Worm (Caenorhabditis elegans): ENCODE results near the gene lys-6.
A peak's percentile ranks its signal among the peaks of the same experiment; 100 is the strongest.

lys-6 gene

DNA sequence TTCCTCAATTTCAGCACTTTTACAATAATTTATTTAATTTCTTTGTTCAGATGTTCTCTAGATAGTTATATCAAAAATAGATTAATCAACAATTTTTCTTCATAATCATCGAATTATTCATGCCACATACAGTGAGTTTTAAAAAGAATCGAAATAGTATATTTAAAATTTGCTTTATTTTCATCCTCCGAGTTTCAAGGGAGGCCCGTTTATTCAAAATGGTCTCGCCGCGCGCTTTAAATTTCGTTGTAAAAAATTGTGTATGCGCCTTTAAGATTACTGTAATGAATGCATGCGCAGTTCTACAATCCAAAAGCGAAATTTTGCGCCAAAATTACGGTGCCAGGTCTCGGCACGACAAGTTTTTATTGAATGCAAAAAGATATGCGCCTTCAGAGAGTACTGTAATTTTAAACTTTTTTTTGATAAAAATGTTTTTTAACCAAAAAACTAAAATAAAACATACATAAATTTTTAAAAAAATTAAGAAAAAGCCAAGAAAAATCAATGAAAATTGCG is 32.1 kb upstream of the lys-6 start, which contains the start of gene ZK792.1:
Gene ZK792.1, plus strand, starts transcription at position 51 of the 519 bp plus-strand sequence.
- TF ChIP-seq ama-1 (optimal IDR thresholded peaks at IDR 0.05) (no peak), fkh-10 (GFP tag; optimal IDR thresholded peaks at IDR 0.05) (no peak), nhr-77 (tag; optimal IDR thresholded peaks at IDR 0.05) (no peak), nhr-11 (tag; optimal IDR thresholded peaks at IDR 0.05) (no peak), ceh-28 (tag; optimal IDR thresholded peaks at IDR 0.05) (no peak), ceh-16 (tag; optimal IDR thresholded peaks at IDR 0.05) (no peak), elt-3 (tag; optimal IDR thresholded peaks at IDR 0.05) (no peak), ztf-11 (tag; optimal IDR thresholded peaks at IDR 0.05) (no peak), nhr-237 (tag; optimal IDR thresholded peaks at IDR 0.05) (no peak), jun-1 (tag; optimal IDR thresholded peaks at IDR 0.05) (no peak)

DNA sequence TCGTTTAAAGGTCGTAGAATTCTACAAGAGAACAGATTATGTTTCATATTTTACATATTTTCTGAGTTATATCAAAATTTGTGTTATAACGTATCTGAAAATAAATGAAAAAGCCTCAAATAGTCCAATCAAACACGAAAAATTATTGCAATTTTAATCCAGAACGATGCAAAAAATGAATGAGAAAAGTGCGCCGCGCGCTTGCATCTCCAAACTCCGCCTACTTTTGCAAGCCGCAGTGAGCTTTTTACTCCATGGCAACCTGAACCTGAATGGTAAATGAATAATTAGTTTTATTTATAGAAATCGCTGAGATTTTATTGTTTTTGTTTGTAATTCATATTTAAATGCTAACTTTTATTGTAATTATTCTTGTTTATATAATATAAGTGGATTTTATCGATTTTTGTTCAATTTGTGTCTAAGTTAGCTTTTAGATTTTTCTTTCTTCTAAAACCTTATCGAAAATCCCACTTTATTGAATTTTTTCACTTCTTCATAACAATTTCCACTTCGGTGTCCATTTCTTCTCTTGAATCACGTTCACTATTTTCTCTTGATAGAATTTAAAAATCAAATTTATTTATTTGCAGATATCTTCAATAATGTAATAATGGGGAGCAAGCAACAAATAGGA is 28.5 kb upstream of the lys-6 start, which contains the start of gene ZK809.5:
Gene ZK809.5, plus strand, starts transcription at position 587 of the 637 bp plus-strand sequence.
- TF ChIP-seq hmg-11 (tag; optimal IDR thresholded peaks at IDR 0.05) (peak; percentile 34), nhr-43 (tag; optimal IDR thresholded peaks at IDR 0.05; ENCODE audit: poor library complexity, severe bottlenecking) (no peak), nfya-1 (tag; optimal IDR thresholded peaks at IDR 0.05; ENCODE audit: insufficient read depth) (peak; percentile 20), lin-39 (tag; optimal IDR thresholded peaks at IDR 0.05) (no peak)

DNA sequence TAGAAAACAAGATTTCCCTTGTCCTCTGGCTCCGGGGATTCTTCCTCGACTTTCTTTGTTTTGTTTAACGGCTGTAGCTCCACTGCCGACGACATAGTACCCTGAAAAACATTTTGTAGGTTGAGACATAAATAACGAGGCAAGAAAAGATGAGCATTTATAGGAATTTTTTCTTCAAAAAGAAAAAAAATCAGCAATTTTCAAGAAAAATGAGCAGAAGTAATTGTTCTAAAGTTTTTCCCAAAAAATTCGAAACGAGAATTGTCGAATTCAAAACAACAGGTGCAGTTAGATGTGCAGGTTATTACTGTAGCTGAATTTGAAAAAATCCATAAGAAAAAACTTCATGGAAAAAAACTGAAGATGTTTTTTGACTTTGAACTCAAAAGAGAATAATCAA is 27.6 kb upstream of the lys-6 start, which contains the start of gene ent-1:
Gene ent-1, minus strand, starts transcription at position 101 of the 400 bp plus-strand sequence.
- TF ChIP-seq jun-1 (tag; optimal IDR thresholded peaks at IDR 0.05): no peak
- no peak for TF ChIP-seq fkh-2 (tag; optimal IDR thresholded peaks at IDR 0.05)
- TF ChIP-seq ztf-11 (tag; optimal IDR thresholded peaks at IDR 0.05): no peak
- TF ChIP-seq unc-39 (tag; optimal IDR thresholded peaks at IDR 0.05): no peak
- TF ChIP-seq ceh-9 (tag; optimal IDR thresholded peaks at IDR 0.05): no peak
- no peak for TF ChIP-seq egl-5 (tag; optimal IDR thresholded peaks at IDR 0.05)
- no peak for TF ChIP-seq nhr-67 (tag; optimal IDR thresholded peaks at IDR 0.05)
- TF ChIP-seq nhr-43 (tag; optimal IDR thresholded peaks at IDR 0.05; ENCODE audit: poor library complexity, severe bottlenecking): no peak
- TF ChIP-seq daf-12 (tag; optimal IDR thresholded peaks at IDR 0.05): no peak
- no peak for TF ChIP-seq ceh-16 (tag; optimal IDR thresholded peaks at IDR 0.05)
- TF ChIP-seq mdl-1 (tag; optimal IDR thresholded peaks at IDR 0.05): no peak
- no peak for TF ChIP-seq R02D3.7 (tag; optimal IDR thresholded peaks at IDR 0.05)
- no peak for TF ChIP-seq ZK546.5 (tag; optimal IDR thresholded peaks at IDR 0.05)
- TF ChIP-seq egl-27 (tag; optimal IDR thresholded peaks at IDR 0.05): no peak
- no peak for TF ChIP-seq elt-2 (tag; optimal IDR thresholded peaks at IDR 0.05)
- no peak for TF ChIP-seq nhr-12 (tag; optimal IDR thresholded peaks at IDR 0.05)
- TF ChIP-seq lsy-12 (tag; optimal IDR thresholded peaks at IDR 0.05): no peak

DNA sequence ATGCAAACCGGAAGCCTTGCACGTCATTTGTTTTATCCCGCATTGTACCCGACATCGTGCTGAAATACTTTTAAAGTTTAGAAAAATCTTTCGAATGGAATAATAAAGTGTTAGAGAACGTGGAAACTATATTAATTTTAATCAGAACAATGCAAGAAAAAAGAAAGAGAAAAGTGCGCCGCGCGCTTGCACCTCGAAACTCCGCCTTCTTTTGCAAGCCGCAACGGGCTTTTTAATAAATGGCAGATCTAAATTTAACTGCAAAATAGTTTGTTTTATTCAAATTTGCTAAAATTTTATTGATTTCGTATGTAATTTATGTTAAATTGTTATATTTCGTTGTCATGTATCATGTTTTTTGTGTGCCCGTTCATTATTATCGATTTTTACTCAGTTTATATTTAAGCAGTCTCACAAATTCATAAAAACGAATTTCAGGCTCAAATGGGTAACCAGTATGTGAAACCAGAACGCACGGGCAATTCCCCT is 24.3 kb upstream of the lys-6 start, which contains the start of the genes acl-3 and ndub-6:
Gene acl-3, minus strand, starts transcription at position 59 of the 489 bp plus-strand sequence.
Gene ndub-6, plus strand, starts transcription at position 439 of the 489 bp plus-strand sequence.
- TF ChIP-seq fkh-10 (GFP tag; optimal IDR thresholded peaks at IDR 0.05) (no peak), nhr-12 (tag; optimal IDR thresholded peaks at IDR 0.05) (no peak), ztf-4 (tag; optimal IDR thresholded peaks at IDR 0.05) (no peak), zag-1 (tag; optimal IDR thresholded peaks at IDR 0.05) (no peak), hmg-11 (tag; optimal IDR thresholded peaks at IDR 0.05) (no peak), mml-1 (tag; optimal IDR thresholded peaks at IDR 0.05) (no peak), pha-4 (tag; optimal IDR thresholded peaks at IDR 0.05) (peak; percentile 16)

DNA sequence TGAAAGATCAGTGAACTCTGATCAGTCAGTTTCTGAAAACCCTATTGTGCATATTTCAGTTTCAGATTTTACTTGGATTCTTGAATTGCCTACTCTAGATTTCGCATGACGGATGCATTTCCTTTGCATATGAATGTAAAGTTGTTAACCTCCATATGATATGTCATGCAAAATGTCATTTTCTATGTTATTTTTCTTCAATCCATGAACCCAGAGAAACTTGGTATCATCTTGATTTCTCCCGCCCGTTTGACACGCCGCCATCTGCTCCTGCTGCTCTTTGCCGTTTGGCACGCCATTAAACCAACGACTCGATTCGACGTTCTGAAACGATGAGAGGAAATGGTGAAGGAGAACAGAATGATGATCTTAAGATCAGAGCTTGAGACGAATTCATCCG is 22.6 kb upstream of the lys-6 start:
- no peak for TF ChIP-seq ceh-16 (tag; optimal IDR thresholded peaks at IDR 0.05)
- no peak for TF ChIP-seq ceh-9 (tag; optimal IDR thresholded peaks at IDR 0.05)
- no peak for TF ChIP-seq fos-1 (tag; optimal IDR thresholded peaks at IDR 0.05)
- no peak for TF ChIP-seq nhr-25 (tag; optimal IDR thresholded peaks at IDR 0.05)
- no peak for TF ChIP-seq nfya-1 (tag; optimal IDR thresholded peaks at IDR 0.05; ENCODE audit: insufficient read depth)
- no peak for TF ChIP-seq lin-39 (tag; optimal IDR thresholded peaks at IDR 0.05)
- TF ChIP-seq pqm-1 (tag; optimal IDR thresholded peaks at IDR 0.05): no peak
- no peak for TF ChIP-seq egl-27 (tag; optimal IDR thresholded peaks at IDR 0.05)
